Fruit fly (Drosophila melanogaster) whole organism, embryonic: ENCODE data around the gene dpr9.

ENCODE experiments used
- Atf6 ChIP-seq: fragments of 200-800 bp; sonication (Bioruptor generic); IDR thresholded peaks from 2 replicates; pipeline ENCODE4 v1.3.6; 2022; ENCODE audit warnings: missing biosample characterization, missing genetic modification characterization
- B-H2 ChIP-seq: fragments of 200-800 bp; sonication (Bioruptor generic); optimal IDR thresholded peaks from 2 replicates; lab custom pipeline; 2018; ENCODE audit warnings: missing biosample characterization, mild to moderate bottlenecking, missing genetic modification characterization
- CG1024 ChIP-seq: fragments of 200-800 bp; sonication (Bioruptor generic); IDR thresholded peaks from 2 replicates; pipeline ENCODE4 v1.3.6; 2022; ENCODE audit warnings: missing biosample characterization, missing genetic modification characterization
- CG11696 ChIP-seq: fragments of 200-800 bp; sonication (Bioruptor generic); IDR thresholded peaks from 2 replicates; pipeline ENCODE4 v1.3.6; 2022; ENCODE audit warnings: missing biosample characterization, missing genetic modification characterization
- CG12219 ChIP-seq: fragments of 200-800 bp; sonication (Bioruptor generic); optimal IDR thresholded peaks from 3 replicates; lab custom pipeline; 2018; ENCODE audit warnings: missing biosample characterization, mild to moderate bottlenecking, missing genetic modification characterization
- CG13424 ChIP-seq: fragments of 200-800 bp; sonication (Bioruptor generic); optimal IDR thresholded peaks from 2 replicates; lab custom pipeline; 2019; ENCODE audit warnings: missing biosample characterization, mild to moderate bottlenecking, missing genetic modification characterization, moderate library complexity
- CG15514 ChIP-seq: fragments of 200-800 bp; sonication (Bioruptor generic); optimal IDR thresholded peaks from 3 replicates; lab custom pipeline; 2017; ENCODE audit warnings: missing biosample characterization, missing genetic modification characterization, mild to moderate bottlenecking, moderate library complexity, missing genetic modification reagents
- CG16779 ChIP-seq: fragments of 200-800 bp; sonication (Bioruptor generic); IDR thresholded peaks from 2 replicates; pipeline ENCODE4 v1.3.6; 2022; ENCODE audit warnings: missing biosample characterization, missing genetic modification characterization
- CG17328 ChIP-seq: fragments of 200-800 bp; sonication (Bioruptor generic); IDR thresholded peaks from 2 replicates; pipeline ENCODE4 v1.3.6; 2022; ENCODE audit warnings: missing biosample characterization, missing genetic modification characterization
- CG17568 ChIP-seq: fragments of 200-800 bp; sonication (Bioruptor generic); optimal IDR thresholded peaks from 2 replicates; lab custom pipeline; 2018; ENCODE audit warnings: missing biosample characterization, mild to moderate bottlenecking, missing genetic modification characterization, moderate library complexity
- CG18599 ChIP-seq: fragments of 200-800 bp; sonication (Bioruptor generic); optimal IDR thresholded peaks from 3 replicates; lab custom pipeline; 2017; ENCODE audit warnings: missing biosample characterization, missing genetic modification characterization, mild to moderate bottlenecking, moderate library complexity, missing genetic modification reagents
- CG31441 ChIP-seq: fragments of 200-800 bp; sonication (Bioruptor generic); IDR thresholded peaks from 2 replicates; pipeline ENCODE4 v1.3.6; 2022; ENCODE audit warnings: missing biosample characterization, missing genetic modification characterization
- CG32532 ChIP-seq: fragments of 200-800 bp; sonication (Bioruptor generic); IDR thresholded peaks from 2 replicates; pipeline ENCODE4 v1.3.6; 2022; ENCODE audit warnings: missing biosample characterization, missing genetic modification characterization
- CG3407 ChIP-seq: fragments of 200-800 bp; sonication (Bioruptor generic); optimal IDR thresholded peaks from 2 replicates; lab custom pipeline; 2018; ENCODE audit warnings: missing biosample characterization, mild to moderate bottlenecking, missing genetic modification characterization
- CG5245 ChIP-seq: fragments of 200-800 bp; sonication (Bioruptor generic); optimal IDR thresholded peaks from 3 replicates; lab custom pipeline; 2016; ENCODE audit warnings: missing biosample characterization, missing genetic modification characterization
- CG6813 ChIP-seq: fragments of 200-800 bp; sonication (Bioruptor generic); optimal IDR thresholded peaks from 2 replicates; lab custom pipeline; 2017; ENCODE audit warnings: missing biosample characterization, missing genetic modification characterization, mild to moderate bottlenecking, moderate library complexity, missing genetic modification reagents
- CG9932 ChIP-seq: fragments of 200-800 bp; sonication (Bioruptor generic); IDR thresholded peaks from 2 replicates; pipeline ENCODE4 v1.3.6; 2022; ENCODE audit warnings: missing biosample characterization, missing genetic modification characterization
- CoRest ChIP-seq: fragments of 200-800 bp; sonication (Bioruptor generic); optimal IDR thresholded peaks from 3 replicates; lab custom pipeline; 2018; ENCODE audit warnings: missing biosample characterization, mild to moderate bottlenecking, missing genetic modification characterization, moderate library complexity
- Dad ChIP-seq: fragments of 200-800 bp; sonication (Bioruptor generic); optimal IDR thresholded peaks from 3 replicates; lab custom pipeline; 2016; ENCODE audit warnings: missing biosample characterization, missing genetic modification characterization
- Dek ChIP-seq: fragments of 200-800 bp; sonication (Bioruptor generic); optimal IDR thresholded peaks from 3 replicates; lab custom pipeline; 2019; ENCODE audit warnings: missing biosample characterization, mild to moderate bottlenecking, missing genetic modification characterization, moderate library complexity
- Fer3 ChIP-seq: fragments of 200-800 bp; sonication (Bioruptor generic); optimal IDR thresholded peaks from 2 replicates; lab custom pipeline; 2018; ENCODE audit warnings: missing biosample characterization, mild to moderate bottlenecking, missing genetic modification characterization, moderate library complexity
- Hmr ChIP-seq: fragments of 200-800 bp; sonication (Bioruptor generic); optimal IDR thresholded peaks from 3 replicates; lab custom pipeline; 2017; ENCODE audit warnings: mild to moderate bottlenecking, missing biosample characterization, missing genetic modification reagents, missing genetic modification characterization
- Meics ChIP-seq: fragments of 200-800 bp; sonication (Bioruptor generic); optimal IDR thresholded peaks from 2 replicates; lab custom pipeline; 2017; ENCODE audit warnings: missing biosample characterization, mild to moderate bottlenecking, missing genetic modification characterization
- Mrtf ChIP-seq: fragments of 200-800 bp; sonication (Bioruptor generic); IDR thresholded peaks from 3 replicates; pipeline ENCODE4 v1.3.6; 2022; ENCODE audit warnings: missing biosample characterization, missing genetic modification characterization
- NC2α ChIP-seq: fragments of 200-800 bp; sonication (Bioruptor generic); optimal IDR thresholded peaks from 2 replicates; lab custom pipeline; 2016; ENCODE audit warnings: missing biosample characterization, missing genetic modification characterization
- Neu2 ChIP-seq: fragments of 200-800 bp; sonication (Bioruptor generic); optimal IDR thresholded peaks from 3 replicates; lab custom pipeline; 2016; ENCODE audit warnings: missing biosample characterization, missing genetic modification characterization, borderline replicate concordance
- Ssrp ChIP-seq: fragments of 200-800 bp; sonication (Bioruptor generic); optimal IDR thresholded peaks from 2 replicates; lab custom pipeline; 2018; ENCODE audit warnings: missing biosample characterization, mild to moderate bottlenecking, missing genetic modification characterization, moderate library complexity
- bcd ChIP-seq: fragments of 200-800 bp; sonication (Bioruptor generic); optimal IDR thresholded peaks from 2 replicates; lab custom pipeline; 2017; ENCODE audit warnings: missing biosample characterization, mild to moderate bottlenecking, missing genetic modification characterization
- chinmo ChIP-seq: fragments of 200-800 bp; sonication (Bioruptor generic); IDR thresholded peaks from 4 replicates; pipeline ENCODE4 v1.3.6; 2022; ENCODE audit warnings: missing biosample characterization, missing genetic modification characterization; ENCODE audit not compliant: partially characterized antibody
- da ChIP-seq: fragments of 200-800 bp; sonication (Bioruptor generic); optimal IDR thresholded peaks from 2 replicates; lab custom pipeline; 2016; ENCODE audit warnings: missing biosample characterization, missing genetic modification characterization
- esg ChIP-seq: fragments of 200-800 bp; sonication (Bioruptor generic); conservative IDR thresholded peaks from 2 replicates; pipeline ENCODE4 v1.3.6; 2022; ENCODE audit warnings: missing biosample characterization, missing genetic modification characterization
- eve ChIP-seq, 2 experiments: fragments of >200 bp; optimal IDR thresholded peaks; 2 replicates each; lab custom pipeline; 2017; ENCODE audit warnings: missing biosample characterization in 2 of 2, missing genetic modification characterization in 2 of 2
- grau ChIP-seq: fragments of 200-800 bp; optimal IDR thresholded peaks from 3 replicates; lab custom pipeline; 2019; ENCODE audit warnings: missing biosample characterization, mild to moderate bottlenecking, missing genetic modification characterization, moderate library complexity
- gt ChIP-seq: fragments of 200-800 bp; sonication (Bioruptor generic); IDR thresholded peaks from 2 replicates; pipeline ENCODE4 v1.3.6; 2022; ENCODE audit warnings: missing biosample characterization, missing genetic modification characterization
- inv ChIP-seq: fragments of 200-800 bp; sonication (Bioruptor generic); IDR thresholded peaks from 2 replicates; pipeline ENCODE4 v1.3.6; 2022; ENCODE audit warnings: missing biosample characterization, missing genetic modification characterization; ENCODE audit not compliant: partially characterized antibody
- jigr1 ChIP-seq: fragments of 200-800 bp; sonication (Bioruptor generic); IDR thresholded peaks from 3 replicates; pipeline ENCODE4 v1.3.6; 2022; ENCODE audit warnings: missing biosample characterization, missing genetic modification characterization
- knrl ChIP-seq: fragments of 200-800 bp; sonication (Bioruptor generic); IDR thresholded peaks from 3 replicates; pipeline ENCODE4 v1.3.6; 2022; ENCODE audit warnings: missing biosample characterization, missing genetic modification characterization; ENCODE audit not compliant: partially characterized antibody
- lab ChIP-seq: fragments of 200-800 bp; sonication (Bioruptor generic); optimal IDR thresholded peaks from 3 replicates; lab custom pipeline; 2017; ENCODE audit warnings: missing biosample characterization, missing genetic modification characterization, mild to moderate bottlenecking, moderate library complexity, missing genetic modification reagents
- lmd ChIP-seq: fragments of 200-800 bp; sonication (Bioruptor generic); IDR thresholded peaks from 2 replicates; pipeline ENCODE4 v1.3.6; 2022; ENCODE audit warnings: missing biosample characterization, missing genetic modification characterization
- onecut ChIP-seq: fragments of 200-800 bp; sonication (Bioruptor generic); IDR thresholded peaks from 2 replicates; pipeline ENCODE4 v1.3.6; 2022; ENCODE audit warnings: missing biosample characterization, missing genetic modification characterization
- org-1 ChIP-seq: fragments of 200-800 bp; sonication (Bioruptor generic); optimal IDR thresholded peaks from 2 replicates; lab custom pipeline; 2017; ENCODE audit warnings: missing biosample characterization, missing genetic modification characterization
- pum ChIP-seq: fragments of 200-800 bp; sonication (Bioruptor generic); optimal IDR thresholded peaks from 2 replicates; lab custom pipeline; 2016; ENCODE audit warnings: missing biosample characterization, missing genetic modification characterization
- pzg ChIP-seq: fragments of 200-800 bp; sonication (Bioruptor generic); optimal IDR thresholded peaks from 3 replicates; lab custom pipeline; 2018; ENCODE audit warnings: missing biosample characterization, mild to moderate bottlenecking, missing genetic modification characterization, moderate library complexity
- row ChIP-seq: fragments of 200-800 bp; sonication (Bioruptor generic); IDR thresholded peaks from 3 replicates; pipeline ENCODE4 v1.3.6; 2022; ENCODE audit warnings: missing biosample characterization, missing genetic modification characterization
- sd ChIP-seq: fragments of 200-800 bp; sonication (Bioruptor generic); optimal IDR thresholded peaks from 3 replicates; lab custom pipeline; 2018; ENCODE audit warnings: missing biosample characterization, mild to moderate bottlenecking, missing genetic modification characterization, moderate library complexity
- sens ChIP-seq: fragments of 200-800 bp; sonication (Bioruptor generic); peaks from one replicate; lab custom pipeline; 2016; ENCODE audit warnings: missing biosample characterization, missing genetic modification characterization
- seq ChIP-seq: fragments of 200-800 bp; sonication (Bioruptor generic); IDR thresholded peaks from 2 replicates; pipeline ENCODE4 v1.3.6; 2022; ENCODE audit warnings: missing biosample characterization, missing genetic modification characterization
- slp2 ChIP-seq: fragments of 200-800 bp; sonication (Bioruptor generic); optimal IDR thresholded peaks from 2 replicates; lab custom pipeline; 2016; ENCODE audit warnings: missing biosample characterization, missing genetic modification characterization
- unc-4 ChIP-seq: fragments of 200-800 bp; sonication (Bioruptor generic); IDR thresholded peaks from 2 replicates; pipeline ENCODE4 v1.3.6; 2022; ENCODE audit warnings: missing biosample characterization, missing genetic modification characterization; ENCODE audit not compliant: partially characterized antibody
- wor ChIP-seq: fragments of 200-800 bp; sonication (Bioruptor generic); IDR thresholded peaks from 2 replicates; pipeline ENCODE4 v1.3.6; 2022; ENCODE audit warnings: missing biosample characterization, missing genetic modification characterization

Gene dpr9

DNA sequence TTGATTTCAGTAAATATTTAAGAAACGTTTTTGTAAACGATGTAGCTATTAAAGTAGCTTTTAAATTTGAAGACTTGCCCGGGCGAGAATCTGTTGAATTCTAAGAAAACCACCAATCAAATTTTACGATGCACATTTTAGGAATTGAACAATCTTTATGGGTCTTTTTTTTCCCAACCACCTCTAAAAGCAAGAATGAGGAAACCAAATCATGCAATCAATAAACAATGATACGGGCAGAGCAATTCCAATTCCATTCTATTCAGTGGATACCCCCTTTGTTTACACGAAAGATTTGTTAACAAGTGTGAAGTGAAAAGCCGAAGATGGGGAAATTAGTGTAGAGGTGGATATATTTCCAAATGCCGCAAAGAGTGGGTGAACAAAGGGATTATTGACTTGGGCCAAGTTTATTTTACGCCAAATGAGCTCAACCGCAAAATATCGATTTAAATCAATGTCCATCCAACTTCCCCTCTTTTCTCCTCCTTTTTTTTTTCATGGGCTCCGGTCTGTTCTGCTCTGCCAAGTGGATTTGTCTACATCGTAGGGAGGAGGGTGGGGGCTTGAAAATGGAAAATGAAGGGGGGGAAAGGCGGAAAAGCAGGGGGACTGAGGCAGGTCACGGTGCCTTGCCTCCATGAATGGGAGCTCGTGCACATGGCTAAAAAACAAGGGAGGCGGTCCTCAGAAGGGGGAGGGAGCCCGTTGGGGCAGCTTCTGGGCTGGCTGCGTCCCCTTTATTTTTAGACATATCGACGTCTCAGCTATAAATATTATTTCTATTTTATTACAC is 44.8 kb upstream of the dpr9 start (continued):
- TF ChIP-seq Ssrp (no peak), CG17328 (GFP tag; lab: Robert Waterston, UW) (no peak), CG6813 (no peak), wor (no peak), Hmr (GFP tag; lab: Kevin White, UChicago) (no peak), CG32532 (GFP tag; lab: Robert Waterston, UW) (no peak), lmd (GFP tag; lab: Robert Waterston, UW) (no peak), gt (GFP tag; lab: Robert Waterston, UW) (no peak), seq (GFP tag; lab: Robert Waterston, UW) (no peak), Mrtf (GFP tag; lab: Robert Waterston, UW) (0 out of 3 replicates have a peak, but pooled peaks have one; percentile 15), CG16779 (GFP tag; lab: Robert Waterston, UW) (no peak), pum (no peak), inv (no peak), da (no peak), Meics (no peak), knrl (no peak), eve (GFP tag; optimal IDR thresholded peaks at IDR 0.05; lab: Kevin White, UChicago) (peak in 1 of 2 experiments; percentile 56), pzg (no peak), CG1024 (GFP tag; lab: Robert Waterston, UW) (no peak), slp2 (GFP tag; lab: Kevin White, UChicago) (no peak), CG5245 (no peak), sd (tag; lab: Kevin White, UChicago) (peak; percentile 38), jigr1 (no peak), Dad (GFP tag; lab: Kevin White, UChicago) (no peak), CG17568 (no peak), unc-4 (GFP tag; lab: Robert Waterston, UW) (no peak), bcd (GFP tag; lab: Kevin White, UChicago) (no peak), CG18599 (GFP tag; lab: Kevin White, UChicago) (no peak), row (GFP tag; lab: Robert Waterston, UW) (no peak), CG9932 (GFP tag; lab: Robert Waterston, UW) (no peak), Atf6 (GFP tag; lab: Robert Waterston, UW) (no peak), Neu2 (GFP tag; lab: Kevin White, UChicago) (no peak), onecut (GFP tag; lab: Robert Waterston, UW) (0 out of 2 replicates have a peak, but pooled peaks have one; percentile 26), org-1 (peak; percentile 41)

DNA sequence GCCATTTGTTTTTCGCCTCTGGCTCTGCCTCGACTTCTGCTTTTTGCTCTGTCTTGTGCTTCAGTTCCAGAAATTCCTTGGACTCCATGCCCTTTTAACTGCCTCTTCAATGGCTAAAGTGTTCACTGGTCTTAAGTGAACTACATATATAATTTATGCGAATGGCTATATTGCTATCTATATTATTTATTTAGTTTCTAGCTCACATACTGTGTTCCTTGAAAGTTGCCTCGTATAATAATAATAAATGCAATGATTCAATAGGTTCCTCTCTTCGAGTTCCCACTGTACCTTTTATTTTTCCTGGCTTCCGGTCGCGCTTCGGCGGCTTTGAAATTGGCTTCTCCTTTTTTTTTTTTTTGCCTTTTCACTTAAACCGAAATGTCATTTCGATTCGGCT is 42.7 kb upstream of the dpr9 start:
- TF ChIP-seq Fer3 (peak; percentile 41), chinmo (GFP tag; lab: Robert Waterston, UW) (0 out of 4 replicates have a peak, but pooled peaks have one; percentile 16), CG12219 (GFP tag; lab: Kevin White, UChicago) (peak; percentile 1), CG15514 (GFP tag; lab: Kevin White, UChicago) (peak; percentile 22), CG13424 (tag; lab: Kevin White, UChicago) (peak; percentile 46), Dek (tag; lab: Kevin White, UChicago) (peak; percentile 23), bcd (GFP tag; lab: Kevin White, UChicago) (peak; percentile 5), sens (GFP tag; lab: Kevin White, UChicago) (peak; percentile 54), B-H2 (peak; percentile 27), esg (peak; percentile 12; the same call in 1 of the 2 replicates), lab (GFP tag; lab: Kevin White, UChicago) (peak; percentile 66), onecut (GFP tag; lab: Robert Waterston, UW) (no peak), CG11696 (no peak), NC2α (GFP tag; lab: Kevin White, UChicago) (no peak), CG31441 (GFP tag; lab: Robert Waterston, UW) (peak; percentile 16; the same call in 1 of the 2 replicates), CoRest (peak; percentile 34), Hmr (GFP tag; lab: Kevin White, UChicago) (peak; percentile 26), CG3407 (no peak), grau (tag; lab: Kevin White, UChicago) (peak; percentile 77)
